Fruit fly (Drosophila melanogaster) whole organism, pupa: ENCODE data around the gene MTF-1.

Experiments
- CG9948 ChIP-seq: fragments of 200-800 bp; sonication (Bioruptor generic); optimal IDR thresholded peaks from 2 replicates; lab custom pipeline; 2018; ENCODE audit warnings: missing biosample characterization, mild to moderate bottlenecking, missing genetic modification characterization, moderate library complexity
- Pif1B ChIP-seq: fragments of 200-800 bp; sonication (Bioruptor generic); optimal IDR thresholded peaks from 3 replicates; lab custom pipeline; 2016; ENCODE audit warnings: missing biosample characterization, missing genetic modification characterization
- gl ChIP-seq: fragments of 200-800 bp; sonication (Bioruptor generic); optimal IDR thresholded peaks from 2 replicates; lab custom pipeline; 2018; ENCODE audit warnings: missing biosample characterization, mild to moderate bottlenecking, missing genetic modification characterization

- TF ChIP-seq gl (tag; lab: Kevin White, UChicago) (no peak), CG9948 (tag; lab: Kevin White, UChicago) (no peak), Pif1B (GFP tag; lab: Kevin White, UChicago) (no peak)
Observed at dm6 chr3L:9476829-9477228, 46.7 kb downstream of the MTF-1 start, which contains the start of the genes Uch-L5 and Jarid2.
